Worm (Caenorhabditis elegans) whole organism, L2 larva: Measurements from ENCODE around the gene T09F5.2.

Experiments used
- ceh-16 ChIP-seq: fragments of 150-350 bp; optimal IDR thresholded peaks from 2 replicates; lab custom pipeline; 2014; ENCODE audit warnings: missing biosample characterization, missing genetic modification characterization
- mab-5 ChIP-seq: fragments of 150-350 bp; optimal IDR thresholded peaks from 2 replicates; lab custom pipeline; 2014; ENCODE audit warnings: missing biosample characterization, missing genetic modification characterization
- nhr-237 ChIP-seq: fragments of 150-350 bp; optimal IDR thresholded peaks from 2 replicates; lab custom pipeline; 2014; ENCODE audit warnings: missing biosample characterization, missing genetic modification characterization
- zag-1 ChIP-seq: fragments of 150-350 bp; optimal IDR thresholded peaks from 2 replicates; lab custom pipeline; 2014; ENCODE audit warnings: missing biosample characterization, missing genetic modification characterization
- ztf-11 ChIP-seq: sonication (generic microtip); optimal IDR thresholded peaks from 2 replicates; lab custom pipeline; 2017; ENCODE audit warnings: missing biosample characterization, missing genetic modification characterization

- TF ChIP-seq ztf-11 (no peak), ceh-16 (tag; lab: Kevin White, UChicago) (no peak), nhr-237 (tag; lab: Kevin White, UChicago) (no peak), mab-5 (no peak), zag-1 (no peak)
Measured at ce11 chrV:15127955-15128354, 22.8 kb upstream of the T09F5.2 start, which contains the start of gene srr-7.
